Worm (Caenorhabditis elegans): ENCODE results near the gene ZK856.5.

DNA sequence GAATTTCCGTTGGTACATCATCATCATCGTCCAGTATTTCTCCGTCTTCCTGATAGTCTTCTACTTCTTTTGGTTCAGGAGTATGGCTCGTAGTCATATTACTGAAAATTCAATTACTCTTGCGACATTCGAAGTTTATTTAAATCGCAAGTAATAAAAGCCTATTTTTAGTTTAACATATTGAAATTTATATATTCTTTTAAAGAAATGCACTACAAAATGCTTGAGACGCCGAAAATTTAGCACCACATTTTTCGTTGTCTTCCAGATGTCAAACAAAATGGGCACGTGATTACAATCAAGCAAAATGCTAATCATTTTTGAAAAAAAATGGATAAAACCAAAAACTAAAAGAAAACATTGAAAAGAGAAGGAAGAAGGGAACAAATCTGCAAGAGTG, 22.1 kb upstream of the ZK856.5 start, which contains the start of gene zhit-3:
- TF ChIP-seq pax-1 (tag; optimal IDR thresholded peaks at IDR 0.05) = no peak
- no peak for TF ChIP-seq dve-1 (tag; optimal IDR thresholded peaks at IDR 0.05)
- TF ChIP-seq pha-4 (tag; optimal IDR thresholded peaks at IDR 0.05) = no peak
- TF ChIP-seq fkh-10 (GFP tag; optimal IDR thresholded peaks at IDR 0.05) = no peak

Data from whole organism, late embryonic.